Fruit fly (Drosophila melanogaster) whole organism, pupa: ENCODE data around the gene Surf1.

ENCODE experiments used
- CG10348 ChIP-seq: fragments of 200-800 bp; sonication (Bioruptor generic); IDR thresholded peaks from 2 replicates; pipeline ENCODE4 v1.3.6; 2022; ENCODE audit warnings: missing biosample characterization, missing genetic modification characterization
- CG12605 ChIP-seq: fragments of 200-800 bp; sonication (Bioruptor generic); IDR thresholded peaks from 2 replicates; pipeline ENCODE4 v1.3.6; 2022; ENCODE audit warnings: missing biosample characterization, missing genetic modification characterization
- CG13204 ChIP-seq: fragments of 200-800 bp; sonication (Bioruptor generic); optimal IDR thresholded peaks from 2 replicates; lab custom pipeline; 2018; ENCODE audit warnings: missing biosample characterization, mild to moderate bottlenecking, missing genetic modification characterization, moderate library complexity
- CG14655 ChIP-seq: fragments of 200-800 bp; sonication (Bioruptor generic); optimal IDR thresholded peaks from 3 replicates; lab custom pipeline; 2017; ENCODE audit warnings: mild to moderate bottlenecking, missing biosample characterization, missing genetic modification reagents, missing genetic modification characterization
- CG15710 ChIP-seq: fragments of 200-800 bp; sonication (Bioruptor generic); optimal IDR thresholded peaks from 2 replicates; lab custom pipeline; 2018; ENCODE audit warnings: missing biosample characterization, mild to moderate bottlenecking, missing genetic modification characterization, moderate library complexity
- CG17806 ChIP-seq: fragments of 200-800 bp; sonication (Bioruptor generic); optimal IDR thresholded peaks from 2 replicates; lab custom pipeline; 2018; ENCODE audit warnings: missing biosample characterization, mild to moderate bottlenecking, missing genetic modification characterization, moderate library complexity
- CG32121 ChIP-seq: fragments of 200-800 bp; sonication (Bioruptor generic); IDR thresholded peaks from 2 replicates; pipeline ENCODE4 v1.3.6; 2022; ENCODE audit warnings: missing biosample characterization, missing genetic modification characterization
- CG34367 ChIP-seq: fragments of 200-800 bp; sonication (Bioruptor generic); optimal IDR thresholded peaks from 2 replicates; lab custom pipeline; 2018; ENCODE audit warnings: missing biosample characterization, mild to moderate bottlenecking, missing genetic modification characterization
- CG4496 ChIP-seq: fragments of 200-800 bp; sonication (Bioruptor generic); IDR thresholded peaks from 3 replicates; pipeline ENCODE4 v1.3.6; 2022; ENCODE audit warnings: missing biosample characterization, missing genetic modification characterization
- CG8159 ChIP-seq: fragments of 200-800 bp; sonication (Bioruptor generic); optimal IDR thresholded peaks from 3 replicates; lab custom pipeline; 2018; ENCODE audit warnings: missing biosample characterization, mild to moderate bottlenecking, missing genetic modification characterization, moderate library complexity
- CG8301 ChIP-seq: fragments of 200-800 bp; sonication (Bioruptor generic); optimal IDR thresholded peaks from 2 replicates; lab custom pipeline; 2018; ENCODE audit warnings: missing biosample characterization, mild to moderate bottlenecking, missing genetic modification characterization
- CG9948 ChIP-seq: fragments of 200-800 bp; sonication (Bioruptor generic); optimal IDR thresholded peaks from 2 replicates; lab custom pipeline; 2018; ENCODE audit warnings: missing biosample characterization, mild to moderate bottlenecking, missing genetic modification characterization, moderate library complexity
- D1 ChIP-seq: fragments of 200-800 bp; sonication (Bioruptor generic); optimal IDR thresholded peaks from 2 replicates; lab custom pipeline; 2018; ENCODE audit warnings: missing biosample characterization, mild to moderate bottlenecking, missing genetic modification characterization, moderate library complexity
- EcR ChIP-seq: fragments of 200-800 bp; sonication (Bioruptor generic); optimal IDR thresholded peaks from 3 replicates; lab custom pipeline; 2019; ENCODE audit warnings: missing biosample characterization, missing genetic modification characterization, mild to moderate bottlenecking, moderate library complexity, missing genetic modification reagents
- Ets98B ChIP-seq: fragments of 200-800 bp; sonication (Bioruptor generic); IDR thresholded peaks from 2 replicates; pipeline ENCODE4 v1.3.6; 2022; ENCODE audit warnings: missing biosample characterization, missing genetic modification characterization
- Pif1A ChIP-seq: fragments of 200-800 bp; sonication (Bioruptor generic); optimal IDR thresholded peaks from 3 replicates; lab custom pipeline; 2016; ENCODE audit warnings: missing biosample characterization, missing genetic modification characterization
- Pif1B ChIP-seq: fragments of 200-800 bp; sonication (Bioruptor generic); optimal IDR thresholded peaks from 3 replicates; lab custom pipeline; 2016; ENCODE audit warnings: missing biosample characterization, missing genetic modification characterization
- Snoo ChIP-seq: fragments of 200-800 bp; sonication (Bioruptor generic); optimal IDR thresholded peaks from 3 replicates; lab custom pipeline; 2017; ENCODE audit warnings: missing biosample characterization, mild to moderate bottlenecking, missing genetic modification characterization, inconsistent platforms
- fd96Ca ChIP-seq: fragments of 200-800 bp; sonication (Bioruptor generic); IDR thresholded peaks from 3 replicates; pipeline ENCODE4 v1.3.6; 2022; ENCODE audit warnings: missing biosample characterization, missing genetic modification characterization
- gl ChIP-seq: fragments of 200-800 bp; sonication (Bioruptor generic); optimal IDR thresholded peaks from 2 replicates; lab custom pipeline; 2018; ENCODE audit warnings: missing biosample characterization, mild to moderate bottlenecking, missing genetic modification characterization
- rn ChIP-seq: fragments of 200-800 bp; sonication (Bioruptor generic); IDR thresholded peaks from 2 replicates; pipeline ENCODE4 v1.3.6; 2022; ENCODE audit warnings: missing biosample characterization, missing genetic modification characterization

The Surf1 gene

DNA sequence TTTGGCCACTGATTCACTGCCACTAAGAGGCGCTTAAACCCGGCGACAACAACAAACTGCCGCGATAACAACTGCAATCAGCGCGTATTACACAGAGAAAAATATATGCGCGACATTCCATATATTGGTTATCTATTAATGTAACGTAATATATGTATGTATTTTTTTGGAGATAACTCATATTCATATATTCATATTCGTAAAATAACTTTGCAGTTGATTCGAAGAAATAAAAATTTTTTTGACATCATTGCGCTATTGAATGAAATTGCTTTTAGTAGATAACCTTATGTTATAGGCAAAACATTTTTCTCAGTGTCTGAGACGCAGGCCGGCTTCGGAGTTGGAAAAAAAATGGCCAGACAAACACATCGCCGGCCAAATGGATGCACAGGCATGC is 38.8 kb downstream of the Surf1 start:
- no peak for TF ChIP-seq rn (GFP tag; lab: Robert Waterston, UW)
- TF ChIP-seq CG10348 (GFP tag; lab: Robert Waterston, UW): no peak
- TF ChIP-seq CG9948 (tag; lab: Kevin White, UChicago): peak; percentile 29
- no peak for TF ChIP-seq Pif1B (GFP tag; lab: Kevin White, UChicago)
- TF ChIP-seq Pif1A: peak; percentile 47
- TF ChIP-seq Ets98B: peak; percentile 47; the same call in 1 of the 2 replicates
- peak; percentile 28 for TF ChIP-seq CG15710
- TF ChIP-seq fd96Ca (GFP tag; lab: Robert Waterston, UW): 0 out of 3 replicates have a peak, but pooled peaks have one; percentile 34
- no peak for TF ChIP-seq EcR
- peak; percentile 74 for TF ChIP-seq CG32121 (GFP tag; lab: Robert Waterston, UW)
- peak; percentile 59 for TF ChIP-seq CG8301 (tag; lab: Kevin White, UChicago)
- TF ChIP-seq D1: no peak
- TF ChIP-seq CG8159 (tag; lab: Kevin White, UChicago): peak; percentile 56
- no peak for TF ChIP-seq CG12605
- peak; percentile 6 for TF ChIP-seq CG34367
- peak; percentile 59; the same call in 1 of the 3 replicates for TF ChIP-seq CG4496 (GFP tag; lab: Robert Waterston, UW)
- no peak for TF ChIP-seq CG13204 (GFP tag; lab: Kevin White, UChicago)
- TF ChIP-seq gl: no peak
- TF ChIP-seq CG17806 (tag; lab: Kevin White, UChicago): peak; percentile 20
- peak; percentile 59 for TF ChIP-seq CG14655
- TF ChIP-seq Snoo: peak; percentile 3

DNA sequence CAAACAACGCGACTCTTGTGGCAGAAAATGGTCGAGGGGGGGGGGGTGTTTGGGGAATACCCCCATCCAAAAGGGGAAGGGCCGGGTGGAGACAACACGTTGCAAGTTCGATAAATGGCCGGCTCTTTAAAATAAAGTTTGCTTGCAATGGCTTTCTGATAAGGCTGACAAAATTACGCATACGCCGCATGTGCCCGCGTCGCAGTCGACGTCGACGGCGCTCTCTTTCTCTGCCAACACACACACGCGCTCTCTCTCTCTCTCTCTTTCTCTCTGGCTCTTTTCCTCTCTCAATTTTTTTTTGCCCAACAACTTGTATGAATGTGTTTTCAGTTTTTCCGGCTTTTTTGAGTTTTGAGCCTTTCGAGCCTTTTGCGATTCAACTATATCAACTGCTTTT is 39.3 kb downstream of the Surf1 start:
- TF ChIP-seq Pif1A (no peak), CG12605 (peak; percentile 68; the same call in 1 of the 2 replicates)

DNA sequence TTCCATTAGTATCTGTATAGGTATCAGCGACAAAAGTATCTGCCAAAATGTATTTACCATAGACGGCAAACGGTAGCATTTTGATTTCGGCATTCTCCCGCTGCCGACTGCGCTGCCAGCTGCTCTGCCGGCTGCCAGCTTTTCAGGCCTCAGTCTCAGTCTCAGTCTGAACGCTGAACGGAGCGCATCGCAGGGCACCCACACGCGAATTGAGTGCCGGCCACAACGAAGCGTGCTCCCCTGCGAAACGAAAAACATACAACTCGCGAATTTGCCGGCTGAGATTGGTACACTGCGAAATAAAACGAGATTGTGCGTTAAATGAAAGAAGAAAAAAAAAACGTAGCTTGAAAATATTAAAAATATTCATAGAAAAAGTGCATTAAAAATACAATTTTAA is 40.5 kb downstream of the Surf1 start, which contains the start of gene Mp:
Gene Mp, plus strand, starts transcription at position 152 of the 400 bp plus-strand sequence.
- no peak for TF ChIP-seq CG14655
- TF ChIP-seq gl: no peak
- TF ChIP-seq CG17806 (tag; lab: Kevin White, UChicago): no peak
- no peak for TF ChIP-seq CG8301 (tag; lab: Kevin White, UChicago)
- TF ChIP-seq CG4496 (GFP tag; lab: Robert Waterston, UW): no peak
- TF ChIP-seq CG34367: no peak
- no peak for TF ChIP-seq Pif1B (GFP tag; lab: Kevin White, UChicago)
- TF ChIP-seq CG13204 (GFP tag; lab: Kevin White, UChicago): no peak
- no peak for TF ChIP-seq CG10348 (GFP tag; lab: Robert Waterston, UW)
- TF ChIP-seq fd96Ca (GFP tag; lab: Robert Waterston, UW): no peak
- no peak for TF ChIP-seq CG8159 (tag; lab: Kevin White, UChicago)
- TF ChIP-seq rn (GFP tag; lab: Robert Waterston, UW): no peak
- TF ChIP-seq Pif1A: no peak
- no peak for TF ChIP-seq EcR
- TF ChIP-seq CG15710: no peak
- TF ChIP-seq Ets98B: 0 out of 2 replicates have a peak, but pooled peaks have one; percentile 15
- no peak for TF ChIP-seq Snoo
- TF ChIP-seq CG12605: peak; percentile 33; the same call in 1 of the 2 replicates
- TF ChIP-seq CG32121 (GFP tag; lab: Robert Waterston, UW): peak; percentile 16; the same call in 1 of the 2 replicates
- TF ChIP-seq D1: no peak
- no peak for TF ChIP-seq CG9948 (tag; lab: Kevin White, UChicago)
- TF ChIP-seq, all 21 proteins: peak for 3

DNA sequence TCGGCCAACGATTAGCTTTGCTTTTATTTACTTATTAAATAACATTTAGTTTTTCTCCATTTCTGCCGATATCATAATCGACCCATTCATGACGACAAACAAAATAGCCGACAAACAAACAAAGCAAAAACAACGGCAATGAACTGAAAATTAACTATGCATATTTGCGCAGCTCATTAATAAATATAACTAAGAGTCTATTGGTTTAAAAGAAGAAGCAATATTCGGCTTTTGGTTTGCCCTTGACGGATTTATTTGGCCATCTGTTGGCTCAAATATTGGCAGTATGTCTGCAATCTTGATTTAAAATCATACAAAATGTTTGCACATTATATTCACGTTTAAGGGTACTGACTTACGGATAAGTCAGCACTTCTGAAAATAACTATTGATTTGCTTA is 41.8 kb downstream of the Surf1 start:
- no peak for TF ChIP-seq rn (GFP tag; lab: Robert Waterston, UW)
- no peak for TF ChIP-seq CG10348 (GFP tag; lab: Robert Waterston, UW)
- no peak for TF ChIP-seq EcR
- no peak for TF ChIP-seq CG8159 (tag; lab: Kevin White, UChicago)
- no peak for TF ChIP-seq CG12605
- TF ChIP-seq CG13204 (GFP tag; lab: Kevin White, UChicago): no peak
- no peak for TF ChIP-seq CG17806 (tag; lab: Kevin White, UChicago)
- TF ChIP-seq Snoo: no peak
- TF ChIP-seq Pif1A: no peak
- no peak for TF ChIP-seq D1
- no peak for TF ChIP-seq Ets98B
- no peak for TF ChIP-seq CG4496 (GFP tag; lab: Robert Waterston, UW)

DNA sequence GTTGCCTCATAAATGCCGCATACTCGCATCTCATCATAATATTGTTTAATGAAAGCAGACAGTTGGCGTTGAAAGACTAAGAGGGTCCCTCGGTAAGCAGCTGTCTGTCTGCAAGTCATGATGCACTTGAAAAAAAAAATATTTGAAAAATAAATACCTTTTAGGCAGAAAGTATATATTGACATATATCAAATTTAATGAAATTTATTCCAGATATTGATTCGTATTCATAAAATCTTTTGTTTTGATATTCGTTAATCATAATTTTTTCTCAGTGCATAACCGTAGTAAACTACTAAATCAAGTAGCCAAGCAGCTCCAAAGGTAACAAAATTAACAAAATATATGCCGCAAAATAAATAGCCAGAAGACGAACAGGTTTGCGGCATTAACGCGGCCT is 43.7 kb downstream of the Surf1 start:
- TF ChIP-seq CG8159 (tag; lab: Kevin White, UChicago) (peak; percentile 20), CG12605 (0 out of 2 replicates have a peak, but pooled peaks have one; percentile 10), CG4496 (GFP tag; lab: Robert Waterston, UW) (no peak), CG34367 (no peak), Ets98B (no peak), CG32121 (GFP tag; lab: Robert Waterston, UW) (peak; percentile 70), Snoo (no peak)

DNA sequence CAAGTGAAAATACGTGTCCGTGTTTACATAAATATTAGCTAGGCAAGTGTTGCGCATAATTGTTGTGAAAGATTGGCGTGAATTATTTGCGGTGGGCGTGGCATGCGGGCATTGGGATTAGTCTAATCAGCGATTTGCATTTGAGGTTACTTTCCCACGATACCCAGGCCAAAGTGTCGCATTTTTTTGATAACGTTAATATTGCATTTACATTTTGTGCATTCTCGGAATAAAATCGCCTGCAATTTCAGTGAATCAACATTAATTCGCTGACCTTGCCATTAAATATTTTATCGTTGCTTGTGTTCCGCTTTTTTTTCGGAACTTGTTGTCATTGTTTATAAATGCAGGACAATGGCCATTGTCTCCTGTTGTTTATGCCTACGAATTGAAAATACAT is 44.2 kb downstream of the Surf1 start:
- TF ChIP-seq gl (no peak), CG10348 (GFP tag; lab: Robert Waterston, UW) (no peak), CG13204 (GFP tag; lab: Kevin White, UChicago) (no peak)

DNA sequence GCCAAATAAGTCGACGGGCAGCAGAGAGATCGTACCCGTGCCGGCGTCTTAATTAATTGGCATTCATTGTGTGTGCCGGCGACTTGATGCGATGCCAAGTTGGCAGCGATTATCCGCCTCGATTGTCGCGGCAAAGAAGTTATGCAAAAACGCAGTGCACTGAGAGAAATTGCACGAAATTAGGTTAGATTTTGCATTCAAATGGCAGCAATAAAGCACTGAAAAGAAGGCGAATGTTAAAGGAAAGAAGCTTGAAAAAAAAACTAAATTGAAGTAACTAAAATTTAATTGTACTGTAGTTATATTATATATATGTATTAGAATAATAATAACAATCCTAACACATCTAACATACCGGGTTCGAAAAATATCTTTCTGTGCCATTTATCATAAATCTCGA is 45.0 kb downstream of the Surf1 start:
- TF ChIP-seq CG14655: peak; percentile 35
- peak; percentile 35; the same call in 1 of the 2 replicates for TF ChIP-seq CG32121 (GFP tag; lab: Robert Waterston, UW)
- TF ChIP-seq gl: no peak
- TF ChIP-seq rn (GFP tag; lab: Robert Waterston, UW): peak; percentile 64; the same call in 1 of the 2 replicates
